Worm (Caenorhabditis elegans): ENCODE data around the gene plst-1.
"Not testable (repeated sequence)": the region's sequence is repeated elsewhere in the genome, so short reads cannot be mapped to it uniquely, and the experiment has no call there.

The plst-1 gene

DNA sequence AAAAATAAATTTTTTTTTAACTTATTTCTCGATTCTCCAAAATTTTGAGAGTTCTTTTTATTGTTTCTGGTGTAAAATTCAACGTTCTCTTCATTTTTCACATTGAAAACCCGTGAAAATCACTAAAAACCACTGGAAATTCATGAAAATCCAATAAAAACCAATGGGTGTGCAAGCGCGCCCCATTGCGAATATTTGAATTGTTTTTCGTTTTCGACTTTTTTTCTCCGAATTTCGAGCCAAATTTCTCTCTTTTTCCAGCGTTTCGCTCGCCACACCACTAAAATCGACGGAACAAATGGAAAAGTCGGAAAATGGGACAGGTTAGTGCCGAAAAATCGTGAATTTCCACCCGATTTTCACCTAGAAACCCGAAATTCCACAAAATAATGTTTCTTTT, 20.9 kb downstream of the plst-1 start:
- no peak for TF ChIP-seq lin-26 (GFP tag; IDR thresholded peaks at IDR 0.05)
- TF ChIP-seq ztf-28 (GFP tag; IDR thresholded peaks at IDR 0.05): no peak
- peak; percentile 79 for TF ChIP-seq mcd-1 (GFP tag; IDR thresholded peaks at IDR 0.05)
- no peak for TF ChIP-seq cebp-2 (GFP tag; IDR thresholded peaks at IDR 0.05)

DNA sequence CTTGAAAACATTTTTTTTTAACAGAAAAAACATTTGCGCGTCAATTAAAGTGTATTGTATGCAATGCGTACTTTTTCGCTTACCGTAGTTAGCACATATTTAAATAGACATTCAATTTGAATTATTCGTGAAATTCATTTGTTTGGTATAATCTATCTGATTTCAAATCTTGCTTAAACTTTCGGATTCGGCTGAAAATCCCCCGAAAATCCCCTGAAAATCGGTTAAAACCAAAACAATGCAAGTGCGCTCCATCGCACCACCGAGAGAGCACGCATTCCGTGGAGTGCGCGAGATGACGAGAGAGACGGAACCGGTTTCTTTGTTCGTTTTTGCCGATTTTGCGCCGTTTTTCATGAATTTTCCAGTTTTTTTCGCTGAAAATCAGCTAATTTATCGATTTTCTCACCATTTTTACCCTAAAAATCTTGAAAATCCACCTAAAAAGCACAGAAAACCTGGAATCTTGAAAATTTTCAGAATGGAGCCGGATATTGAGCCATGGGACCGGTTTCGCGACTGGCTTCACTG, 39.3 kb downstream of the plst-1 start, which contains the start of gene F53H1.3:
F53H1.3 (plus strand) TSS at position 481 of the 531 bp plus-strand sequence.
- TF ChIP-seq hmg-1.2 (GFP tag; IDR thresholded peaks at IDR 0.05) (peak; percentile 88), athp-1 (tag; optimal IDR thresholded peaks at IDR 0.05) (peak; percentile 31), tbp1 (GFP tag; optimal IDR thresholded peaks at IDR 0.05) (peak; percentile 2), K11D2.4 (GFP tag; IDR thresholded peaks at IDR 0.05) (no peak), pha-4 (tag; optimal IDR thresholded peaks at IDR 0.05) (no peak), F57C9.4 (tag; optimal IDR thresholded peaks at IDR 0.05) (no peak), xnd-1 (tag; optimal IDR thresholded peaks at IDR 0.05) (peak; percentile 69), lin-54 (GFP tag; optimal IDR thresholded peaks at IDR 0.05) (peak; percentile 55), lag-1 (GFP tag; IDR thresholded peaks at IDR 0.05) (no peak), madf-6 (GFP tag; IDR thresholded peaks at IDR 0.05) (peak; percentile 64), madf-8 (GFP tag; conservative IDR thresholded peaks at IDR 0.05) (peak; percentile 28; the same call in 1 of the 2 replicates), lsl-1 (GFP tag; optimal IDR thresholded peaks at IDR 0.05) (peak; percentile 84), F33H1.4 (GFP tag; IDR thresholded peaks at IDR 0.05) (peak; percentile 45), attf-6 (GFP tag; IDR thresholded peaks at IDR 0.05) (no peak), mcd-1 (GFP tag; IDR thresholded peaks at IDR 0.05) (peak; percentile 96), attf-3 (GFP tag; conservative IDR thresholded peaks at IDR 0.05) (0 out of 2 replicates have a peak, but pooled peaks have one; percentile 36)

- TF ChIP-seq ceh-79 (tag; optimal IDR thresholded peaks at IDR 0.05); F10E7.11 (tag; optimal IDR thresholded peaks at IDR 0.05); attf-6 (GFP tag; IDR thresholded peaks at IDR 0.05): not testable (repeated sequence)
These were observed 51.4 kb downstream of the plst-1 start, which contains the start of gene F58F6.6 for ce11 chrIV:1340788-1341187. Gene F58F6.6, plus strand, starts transcription at chrIV:1341088.

ce11 chrIV:1343379-1343778, 54.0 kb downstream of the plst-1 start, which contains the start of gene F58F6.5:
Gene F58F6.5, plus strand, starts transcription at chrIV:1343679.
- not testable (repeated sequence) for TF ChIP-seq akir-1, gei-17, ztf-3 (GFP tag; optimal IDR thresholded peaks at IDR 0.05)

ce11 chrIV:1345421-1345820, 56.0 kb downstream of the plst-1 start:
- TF ChIP-seq egrh-3 (GFP tag; IDR thresholded peaks at IDR 0.05) (peak; percentile 8; the same call in 1 of the 2 replicates), F33H1.4 (GFP tag; IDR thresholded peaks at IDR 0.05) (peak; percentile 55; the same call in 1 of the 2 replicates)
